Worm (Caenorhabditis elegans): ENCODE data around the gene Y47A7.2.

ce11 chrV:5213674-5214073 is 15.5 kb upstream of the Y47A7.2 start:
- TF ChIP-seq ama-1 (optimal IDR thresholded peaks at IDR 0.05), result no peak
- no peak for TF ChIP-seq aly-1 (tag; optimal IDR thresholded peaks at IDR 0.05)
- no peak for TF ChIP-seq tra-4 (tag; optimal IDR thresholded peaks at IDR 0.05)

Data from whole organism, early embryonic.